Worm (Caenorhabditis elegans): ENCODE results near the gene F19B10.4.

DNA sequence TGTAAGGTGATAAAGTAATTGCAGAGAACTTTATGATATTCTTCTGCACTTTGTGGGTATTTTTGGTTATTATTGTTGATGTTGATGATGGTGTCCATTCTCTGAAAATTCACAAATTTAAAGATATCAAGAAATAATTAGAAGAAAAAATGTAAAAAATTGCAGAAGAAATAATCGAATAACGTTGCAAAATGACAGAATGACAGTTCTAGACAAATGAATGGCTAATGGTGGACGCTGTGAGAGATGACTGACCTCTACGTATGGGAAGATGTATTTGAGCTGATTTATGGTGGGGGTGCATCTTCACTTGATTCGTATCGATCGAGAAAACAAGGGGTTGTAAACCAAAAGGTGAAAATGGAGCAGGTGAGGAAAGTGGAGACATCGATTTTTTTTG lies 13.6 kb downstream of the F19B10.4 start, which contains the start of gene sea-1:
- no peak for TF ChIP-seq nhr-237 (tag; optimal IDR thresholded peaks at IDR 0.05)
- no peak for TF ChIP-seq unc-62 (GFP tag; optimal IDR thresholded peaks at IDR 0.05)
- no peak for TF ChIP-seq nhr-12 (tag; optimal IDR thresholded peaks at IDR 0.05)
- no peak for TF ChIP-seq hlh-1 (tag; optimal IDR thresholded peaks at IDR 0.05)
- no peak for TF ChIP-seq elt-1 (tag; optimal IDR thresholded peaks at IDR 0.05; ENCODE audit: borderline replicate concordance, insufficient read depth)
- TF ChIP-seq flh-1 (GFP tag; optimal IDR thresholded peaks at IDR 0.05) = no peak
- no peak for TF ChIP-seq cnd-1 (tag; optimal IDR thresholded peaks at IDR 0.05)
- no peak for TF ChIP-seq unc-39 (tag; optimal IDR thresholded peaks at IDR 0.05)
- no peak for TF ChIP-seq lsy-2 (tag; optimal IDR thresholded peaks at IDR 0.05)
- TF ChIP-seq ces-1 (GFP tag; optimal IDR thresholded peaks at IDR 0.05) = no peak
- TF ChIP-seq sptf-1 (tag; optimal IDR thresholded peaks at IDR 0.05) = no peak
- TF ChIP-seq nhr-76 (tag; optimal IDR thresholded peaks at IDR 0.05) = no peak
- TF ChIP-seq nhr-2 (tag; optimal IDR thresholded peaks at IDR 0.05) = no peak
- TF ChIP-seq lin-13 (tag; optimal IDR thresholded peaks at IDR 0.05) = no peak

Data from whole organism, mixed stage, embryonic.